Fruit fly (Drosophila melanogaster) whole organism, embryonic: ENCODE measurements around the gene CG42751.

Experiments used
- Atf-2 ChIP-seq: fragments of 200-800 bp; sonication (Bioruptor generic); optimal IDR thresholded peaks from 2 replicates; lab custom pipeline; 2016; ENCODE audit warnings: missing biosample characterization, missing genetic modification characterization
- Atf3 ChIP-seq: fragments of 200-800 bp; sonication (Bioruptor generic); optimal IDR thresholded peaks from 3 replicates; lab custom pipeline; 2016; ENCODE audit warnings: missing biosample characterization, missing genetic modification characterization
- Atf6 ChIP-seq: fragments of 200-800 bp; sonication (Bioruptor generic); IDR thresholded peaks from 2 replicates; pipeline ENCODE4 v1.3.6; 2022; ENCODE audit warnings: missing biosample characterization, missing genetic modification characterization
- Awh ChIP-seq: fragments of 200-800 bp; sonication (Bioruptor generic); IDR thresholded peaks from 2 replicates; pipeline ENCODE4, ENCODE4 v1.3.6; 2022; ENCODE audit warnings: missing biosample characterization, missing genetic modification characterization
- BEAF-32 ChIP-seq: fragments of 200-800 bp; sonication (Bioruptor generic); optimal IDR thresholded peaks from 3 replicates; lab custom pipeline; 2017; ENCODE audit warnings: missing biosample characterization, missing genetic modification characterization, mild to moderate bottlenecking, moderate library complexity, missing genetic modification reagents
- Bdp1 ChIP-seq: fragments of 200-800 bp; sonication (Bioruptor generic); optimal IDR thresholded peaks from 3 replicates; lab custom pipeline; 2016; ENCODE audit warnings: missing biosample characterization, missing genetic modification characterization
- CG10267 ChIP-seq: fragments of 200-800 bp; sonication (Bioruptor generic); optimal IDR thresholded peaks from 2 replicates; lab custom pipeline; 2018; ENCODE audit warnings: missing biosample characterization, mild to moderate bottlenecking, missing genetic modification characterization, moderate library complexity
- CG10654 ChIP-seq: fragments of 200-800 bp; sonication (Bioruptor generic); optimal IDR thresholded peaks from 2 replicates; lab custom pipeline; 2016; ENCODE audit warnings: missing biosample characterization, missing genetic modification characterization
- CG12299 ChIP-seq: fragments of 200-800 bp; sonication (Bioruptor generic); optimal IDR thresholded peaks from 2 replicates; lab custom pipeline; 2018; ENCODE audit warnings: missing biosample characterization, mild to moderate bottlenecking, missing genetic modification characterization
- CG12744 ChIP-seq: fragments of 200-800 bp; sonication (Bioruptor generic); optimal IDR thresholded peaks from 2 replicates; lab custom pipeline; 2016; ENCODE audit warnings: missing biosample characterization, missing genetic modification characterization
- CG14710 ChIP-seq: fragments of 200-800 bp; sonication (Bioruptor generic); optimal IDR thresholded peaks from 3 replicates; lab custom pipeline; 2019; ENCODE audit warnings: missing biosample characterization, mild to moderate bottlenecking, missing genetic modification characterization, moderate library complexity
- CG18599 ChIP-seq: fragments of 200-800 bp; sonication (Bioruptor generic); optimal IDR thresholded peaks from 3 replicates; lab custom pipeline; 2017; ENCODE audit warnings: missing biosample characterization, missing genetic modification characterization, mild to moderate bottlenecking, moderate library complexity, missing genetic modification reagents
- CG30020 ChIP-seq: fragments of 200-800 bp; optimal IDR thresholded peaks from 2 replicates; lab custom pipeline; 2019; ENCODE audit warnings: missing biosample characterization, mild to moderate bottlenecking, missing genetic modification characterization, moderate library complexity
- CG30431 ChIP-seq: fragments of 200-800 bp; sonication (Bioruptor generic); optimal IDR thresholded peaks from 2 replicates; lab custom pipeline; 2017; ENCODE audit warnings: missing biosample characterization, missing genetic modification characterization
- CG31224 ChIP-seq: fragments of 200-800 bp; sonication (Bioruptor generic); IDR thresholded peaks from 2 replicates; pipeline ENCODE4 v1.3.6; 2022; ENCODE audit warnings: missing biosample characterization, missing genetic modification characterization
- CG31365 ChIP-seq: fragments of 200-800 bp; sonication (Bioruptor generic); optimal IDR thresholded peaks from 2 replicates; lab custom pipeline; 2018; ENCODE audit warnings: missing biosample characterization, mild to moderate bottlenecking, missing genetic modification characterization
- CG6175 ChIP-seq: fragments of 200-800 bp; sonication (Bioruptor generic); IDR thresholded peaks from 3 replicates; pipeline ENCODE4 v1.3.6; 2022; ENCODE audit warnings: missing biosample characterization, missing genetic modification characterization
- CG6854 ChIP-seq: fragments of 200-800 bp; sonication (Bioruptor generic); optimal IDR thresholded peaks from 3 replicates; lab custom pipeline; 2017; ENCODE audit warnings: missing biosample characterization, mild to moderate bottlenecking, missing genetic modification characterization
- CG8290 ChIP-seq, 3 experiments: fragments of 200-800 bp; sonication (Bioruptor generic); optimal IDR thresholded peaks; 2 replicates each; lab custom pipeline; 2016 to 2019; ENCODE audit warnings: missing biosample characterization in 3 of 3, missing genetic modification characterization in 3 of 3, mild to moderate bottlenecking in 2 of 3, moderate library complexity in 1 of 3
- CG8765 ChIP-seq: fragments of 200-800 bp; sonication (Bioruptor generic); IDR thresholded peaks from 2 replicates; pipeline ENCODE4 v1.3.6; 2022; ENCODE audit warnings: missing biosample characterization, missing genetic modification characterization
- CG8944 ChIP-seq: fragments of 200-800 bp; sonication (Bioruptor generic); optimal IDR thresholded peaks from 3 replicates; lab custom pipeline; 2016; ENCODE audit warnings: missing biosample characterization, missing genetic modification characterization
- D ChIP-seq, 2 experiments: fragments of 200-800 bp in 1 of 2; fragments of >200 bp in 1 of 2; sonication (Bioruptor generic) in 1 of 2; optimal IDR thresholded peaks; 2 replicates in 1 of 2; 3 replicates in 1 of 2; lab custom pipeline; 2017; ENCODE audit warnings: mild to moderate bottlenecking in 1 of 2, missing biosample characterization in 1 of 2, missing genetic modification characterization in 1 of 2, missing genetic modification reagents in 1 of 2
- Dbx ChIP-seq: fragments of 200-800 bp; sonication (Bioruptor generic); IDR thresholded peaks from 3 replicates; pipeline ENCODE4 v1.3.6; 2022; ENCODE audit warnings: missing biosample characterization, missing genetic modification characterization
- Elba2 ChIP-seq: fragments of 200-800 bp; sonication (Bioruptor generic); optimal IDR thresholded peaks from 3 replicates; lab custom pipeline; 2016; ENCODE audit warnings: missing biosample characterization, missing genetic modification characterization
- Fer3 ChIP-seq: fragments of 200-800 bp; sonication (Bioruptor generic); optimal IDR thresholded peaks from 2 replicates; lab custom pipeline; 2018; ENCODE audit warnings: missing biosample characterization, mild to moderate bottlenecking, missing genetic modification characterization, moderate library complexity
- Gsc ChIP-seq: fragments of 200-800 bp; sonication (Bioruptor generic); IDR thresholded peaks from 2 replicates; pipeline ENCODE4 v1.3.6; 2022; ENCODE audit warnings: missing biosample characterization, missing genetic modification characterization
- MESR4 ChIP-seq: fragments of 200-800 bp; sonication (Bioruptor generic); optimal IDR thresholded peaks from 2 replicates; lab custom pipeline; 2018; ENCODE audit warnings: missing biosample characterization, mild to moderate bottlenecking, missing genetic modification characterization, moderate library complexity
- Myb ChIP-seq: fragments of 200-800 bp; sonication (Bioruptor generic); optimal IDR thresholded peaks from 2 replicates; lab custom pipeline; 2016; ENCODE audit warnings: missing biosample characterization, missing genetic modification characterization
- Poxn ChIP-seq: fragments of 200-800 bp; sonication (Bioruptor generic); IDR thresholded peaks from 2 replicates; pipeline ENCODE4 v1.3.6; 2022; ENCODE audit warnings: missing biosample characterization, missing genetic modification characterization
- Ssrp ChIP-seq: fragments of 200-800 bp; sonication (Bioruptor generic); optimal IDR thresholded peaks from 2 replicates; lab custom pipeline; 2018; ENCODE audit warnings: missing biosample characterization, mild to moderate bottlenecking, missing genetic modification characterization, moderate library complexity
- Taf1 ChIP-seq: fragments of 200-800 bp; sonication (Bioruptor generic); IDR thresholded peaks from 2 replicates; pipeline ENCODE4 v1.3.6; 2022; ENCODE audit warnings: missing biosample characterization, missing genetic modification characterization
- Trl ChIP-seq, 3 experiments: fragments of >200 bp in 2 of 3; fragments of 200-800 bp in 1 of 3; sonication (Bioruptor generic) in 1 of 3; optimal IDR thresholded peaks; 2 replicates in 1 of 3; 3 replicates in 2 of 3; lab custom pipeline; 2016 to 2017; ENCODE audit warnings: missing biosample characterization in 1 of 3, missing genetic modification characterization in 1 of 3
- ab ChIP-seq: fragments of 200-800 bp; sonication (Bioruptor generic); optimal IDR thresholded peaks from 2 replicates; lab custom pipeline; 2016; ENCODE audit warnings: missing biosample characterization, missing genetic modification characterization
- bigmax ChIP-seq: fragments of 200-800 bp; sonication (Bioruptor generic); optimal IDR thresholded peaks from 2 replicates; lab custom pipeline; 2018; ENCODE audit warnings: missing biosample characterization, mild to moderate bottlenecking, missing genetic modification characterization
- da ChIP-seq: fragments of 200-800 bp; sonication (Bioruptor generic); optimal IDR thresholded peaks from 2 replicates; lab custom pipeline; 2016; ENCODE audit warnings: missing biosample characterization, missing genetic modification characterization
- dmrt99B ChIP-seq: fragments of 200-800 bp; sonication (Bioruptor generic); optimal IDR thresholded peaks from 2 replicates; lab custom pipeline; 2018; ENCODE audit warnings: missing biosample characterization, mild to moderate bottlenecking, missing genetic modification characterization, moderate library complexity
- ftz-f1 ChIP-seq: fragments of 200-800 bp; sonication (Bioruptor generic); optimal IDR thresholded peaks from 2 replicates; lab custom pipeline; 2016; ENCODE audit warnings: missing biosample characterization, missing genetic modification characterization
- fu2 ChIP-seq: fragments of 200-800 bp; sonication (Bioruptor generic); optimal IDR thresholded peaks from 2 replicates; lab custom pipeline; 2016; ENCODE audit warnings: missing biosample characterization, missing genetic modification characterization
- jumu ChIP-seq: fragments of 200-800 bp; sonication (Bioruptor generic); optimal IDR thresholded peaks from 3 replicates; lab custom pipeline; 2016; ENCODE audit warnings: missing biosample characterization, missing genetic modification characterization
- klu ChIP-seq: fragments of 200-800 bp; sonication (Bioruptor generic); IDR thresholded peaks from 2 replicates; pipeline ENCODE4 v1.3.6; 2022; ENCODE audit warnings: missing biosample characterization, missing genetic modification characterization
- nom ChIP-seq: fragments of 200-800 bp; sonication (Bioruptor generic); optimal IDR thresholded peaks from 2 replicates; lab custom pipeline; 2017; ENCODE audit warnings: missing biosample characterization, missing genetic modification characterization, mild to moderate bottlenecking, moderate library complexity, missing genetic modification reagents
- onecut ChIP-seq: fragments of 200-800 bp; sonication (Bioruptor generic); IDR thresholded peaks from 2 replicates; pipeline ENCODE4 v1.3.6; 2022; ENCODE audit warnings: missing biosample characterization, missing genetic modification characterization
- pfk ChIP-seq: fragments of 200-800 bp; sonication (Bioruptor generic); optimal IDR thresholded peaks from 2 replicates; lab custom pipeline; 2018; ENCODE audit warnings: missing biosample characterization, mild to moderate bottlenecking, missing genetic modification characterization, moderate library complexity
- slbo ChIP-seq: fragments of 200-800 bp; sonication (Bioruptor generic); IDR thresholded peaks from 2 replicates; pipeline ENCODE4 v1.3.6; 2022; ENCODE audit warnings: missing biosample characterization, missing genetic modification characterization
- tll ChIP-seq, 2 experiments: fragments of 200-800 bp in 1 of 2; fragments of >200 bp in 1 of 2; sonication (Bioruptor generic) in 1 of 2; optimal IDR thresholded peaks; 2 replicates each; lab custom pipeline; 2017 to 2019; ENCODE audit warnings: missing biosample characterization in 2 of 2, missing genetic modification characterization in 2 of 2, mild to moderate bottlenecking in 1 of 2, moderate library complexity in 1 of 2
- wek ChIP-seq: fragments of 200-800 bp; sonication (Bioruptor generic); optimal IDR thresholded peaks from 3 replicates; lab custom pipeline; 2018; ENCODE audit warnings: missing biosample characterization, mild to moderate bottlenecking, missing genetic modification characterization, moderate library complexity
- zfh1 ChIP-seq: fragments of 200-800 bp; sonication (Bioruptor generic); IDR thresholded peaks from 3 replicates; pipeline ENCODE4 v1.3.6; 2022; ENCODE audit warnings: missing biosample characterization, missing genetic modification characterization

The CG42751 gene

dm6 chr2L:11808702-11809583 is 44.3 kb upstream of the CG42751 start, which contains the start of gene crol (continued):
- peak; percentile 6 for TF ChIP-seq dmrt99B (tag; lab: Kevin White, UChicago)
- peak; percentile 91 for TF ChIP-seq CG6175 (GFP tag; lab: Robert Waterston, UW)
- TF ChIP-seq CG31224 (GFP tag; lab: Robert Waterston, UW): no peak
- no peak for TF ChIP-seq pfk
- 0 out of 2 replicates have a peak, but pooled peaks have one; percentile 16 for TF ChIP-seq Atf6 (GFP tag; lab: Robert Waterston, UW)
- TF ChIP-seq Taf1 (GFP tag; lab: Robert Waterston, UW): 0 out of 2 replicates have a peak, but pooled peaks have one; percentile 9
- no peak for TF ChIP-seq da (GFP tag; lab: Kevin White, UChicago)
- no peak for TF ChIP-seq wek (GFP tag; lab: Kevin White, UChicago)
- peak; percentile 48 for TF ChIP-seq slbo (GFP tag; lab: Robert Waterston, UW)
- TF ChIP-seq fu2 (GFP tag; lab: Kevin White, UChicago): no peak
- TF ChIP-seq CG10654: no peak
- TF ChIP-seq Trl (optimal IDR thresholded peaks at IDR 0.05; lab: Kevin White, UChicago): peak; percentile 86 to 91
- TF ChIP-seq Trl (GFP tag; optimal IDR thresholded peaks at IDR 0.05; lab: Kevin White, UChicago): no peak
- TF ChIP-seq CG10267 (tag; lab: Kevin White, UChicago): peak; percentile 48
- no peak for TF ChIP-seq Myb (GFP tag; lab: Kevin White, UChicago)
- no peak for TF ChIP-seq klu (GFP tag; lab: Robert Waterston, UW)
- no peak for TF ChIP-seq Poxn
- TF ChIP-seq zfh1: 0 out of 3 replicates have a peak, but pooled peaks have one; percentile 10
- TF ChIP-seq jumu (GFP tag; lab: Kevin White, UChicago): peak; percentile 30
- peak; percentile 1 for TF ChIP-seq CG31365
- no peak for TF ChIP-seq Awh (GFP tag; lab: Robert Waterston, UW)
- TF ChIP-seq Elba2 (GFP tag; lab: Kevin White, UChicago): peak; percentile 100
- no peak for TF ChIP-seq Atf3 (GFP tag; lab: Kevin White, UChicago)
- TF ChIP-seq Bdp1 (GFP tag; lab: Kevin White, UChicago): no peak
- peak; percentile 66 for TF ChIP-seq nom (GFP tag; lab: Kevin White, UChicago)
- no peak for TF ChIP-seq CG8290 (GFP tag; optimal IDR thresholded peaks at IDR 0.05; lab: Kevin White, UChicago)
- TF ChIP-seq CG8290 (tag; optimal IDR thresholded peaks at IDR 0.05; lab: Kevin White, UChicago): peak in 1 of 2 experiments; percentile 64
- TF ChIP-seq CG6854 (GFP tag; lab: Kevin White, UChicago): no peak
- no peak for TF ChIP-seq CG8765 (GFP tag; lab: Robert Waterston, UW)
- peak; percentile 28 for TF ChIP-seq onecut (GFP tag; lab: Robert Waterston, UW)
- peak; percentile 57 for TF ChIP-seq CG14710
- TF ChIP-seq ab (GFP tag; lab: Kevin White, UChicago): no peak
- TF ChIP-seq BEAF-32 (GFP tag; lab: Kevin White, UChicago): peak; percentile 88
- no peak for TF ChIP-seq ftz-f1 (GFP tag; lab: Kevin White, UChicago)
- TF ChIP-seq Ssrp (tag; lab: Kevin White, UChicago): peak; percentile 15
- no peak for TF ChIP-seq bigmax (GFP tag; lab: Kevin White, UChicago)
- TF ChIP-seq Atf-2 (GFP tag; lab: Kevin White, UChicago): no peak
- peak; percentile 61 for TF ChIP-seq D (optimal IDR thresholded peaks at IDR 0.05; lab: Kevin White, UChicago)
- no peak for TF ChIP-seq D (GFP tag; optimal IDR thresholded peaks at IDR 0.05; lab: Kevin White, UChicago)
- TF ChIP-seq MESR4 (GFP tag; lab: Kevin White, UChicago): peak; percentile 89
- TF ChIP-seq CG30020 (tag; lab: Kevin White, UChicago): peak; percentile 52
- no peak for TF ChIP-seq CG8944 (GFP tag; lab: Kevin White, UChicago)
- TF ChIP-seq tll (GFP tag; optimal IDR thresholded peaks at IDR 0.05; lab: Kevin White, UChicago): no peak
- TF ChIP-seq Dbx: peak; percentile 56; the same call in 1 of the 3 replicates
- no peak for TF ChIP-seq CG12299
- no peak for TF ChIP-seq CG12744 (GFP tag; lab: Kevin White, UChicago)
- no peak for TF ChIP-seq Gsc (GFP tag; lab: Robert Waterston, UW)
- TF ChIP-seq Fer3 (tag; lab: Kevin White, UChicago): no peak
- TF ChIP-seq CG18599 (GFP tag; lab: Kevin White, UChicago): no peak
- TF ChIP-seq CG30431 (GFP tag; lab: Kevin White, UChicago): no peak
